Fruit fly (Drosophila melanogaster) whole organism, embryonic: ENCODE results near the gene Mks1.

Source experiments
- ATbp ChIP-seq: fragments of 200-800 bp; sonication (Bioruptor generic); optimal IDR thresholded peaks from 2 replicates; lab custom pipeline; 2017; ENCODE audit warnings: missing biosample characterization, mild to moderate bottlenecking, missing genetic modification characterization, missing genetic modification reagents
- Aef1 ChIP-seq: fragments of 200-800 bp; sonication (Bioruptor generic); IDR thresholded peaks from 3 replicates; pipeline ENCODE4 v1.3.6; 2022; ENCODE audit warnings: missing biosample characterization, missing genetic modification characterization
- B-H2 ChIP-seq: fragments of 200-800 bp; sonication (Bioruptor generic); optimal IDR thresholded peaks from 2 replicates; lab custom pipeline; 2018; ENCODE audit warnings: missing biosample characterization, mild to moderate bottlenecking, missing genetic modification characterization
- CG10209 ChIP-seq: fragments of 200-800 bp; sonication (Bioruptor generic); optimal IDR thresholded peaks from 3 replicates; lab custom pipeline; 2017; ENCODE audit warnings: missing biosample characterization, mild to moderate bottlenecking, missing genetic modification characterization, missing genetic modification reagents
- CG12219 ChIP-seq: fragments of 200-800 bp; sonication (Bioruptor generic); optimal IDR thresholded peaks from 3 replicates; lab custom pipeline; 2018; ENCODE audit warnings: missing biosample characterization, mild to moderate bottlenecking, missing genetic modification characterization
- CG12942 ChIP-seq: fragments of 200-800 bp; sonication (Bioruptor generic); optimal IDR thresholded peaks from 3 replicates; lab custom pipeline; 2016; ENCODE audit warnings: missing biosample characterization, missing genetic modification characterization
- CG13296 ChIP-seq: fragments of 200-800 bp; sonication (Bioruptor generic); optimal IDR thresholded peaks from 3 replicates; lab custom pipeline; 2018; ENCODE audit warnings: missing biosample characterization, mild to moderate bottlenecking, missing genetic modification characterization
- CG16779 ChIP-seq: fragments of 200-800 bp; sonication (Bioruptor generic); IDR thresholded peaks from 2 replicates; pipeline ENCODE4 v1.3.6; 2022; ENCODE audit warnings: missing biosample characterization, missing genetic modification characterization
- CG16815 ChIP-seq: fragments of 200-800 bp; sonication (Bioruptor generic); optimal IDR thresholded peaks from 3 replicates; lab custom pipeline; 2017; ENCODE audit warnings: missing biosample characterization, mild to moderate bottlenecking, missing genetic modification characterization
- CG2202 ChIP-seq: fragments of 200-800 bp; sonication (Bioruptor generic); optimal IDR thresholded peaks from 2 replicates; lab custom pipeline; 2018; ENCODE audit warnings: missing biosample characterization, mild to moderate bottlenecking, missing genetic modification characterization
- CG2875 ChIP-seq: fragments of 200-800 bp; sonication (Bioruptor generic); optimal IDR thresholded peaks from 2 replicates; lab custom pipeline; 2017; ENCODE audit warnings: missing biosample characterization, mild to moderate bottlenecking, missing genetic modification characterization, missing genetic modification reagents
- CG30020 ChIP-seq: fragments of 200-800 bp; optimal IDR thresholded peaks from 2 replicates; lab custom pipeline; 2019; ENCODE audit warnings: missing biosample characterization, mild to moderate bottlenecking, missing genetic modification characterization, moderate library complexity
- CG31224 ChIP-seq: fragments of 200-800 bp; sonication (Bioruptor generic); IDR thresholded peaks from 2 replicates; pipeline ENCODE4 v1.3.6; 2022; ENCODE audit warnings: missing biosample characterization, missing genetic modification characterization
- CG31365 ChIP-seq: fragments of 200-800 bp; sonication (Bioruptor generic); optimal IDR thresholded peaks from 2 replicates; lab custom pipeline; 2018; ENCODE audit warnings: missing biosample characterization, mild to moderate bottlenecking, missing genetic modification characterization
- CG4617 ChIP-seq: fragments of 200-800 bp; sonication (Bioruptor generic); optimal IDR thresholded peaks from 3 replicates; lab custom pipeline; 2016; ENCODE audit warnings: missing biosample characterization, missing genetic modification characterization, borderline replicate concordance
- CG7556 ChIP-seq: fragments of 200-800 bp; sonication (Bioruptor generic); optimal IDR thresholded peaks from 2 replicates; lab custom pipeline; 2017; ENCODE audit warnings: missing biosample characterization, mild to moderate bottlenecking, missing genetic modification characterization
- CG9609 ChIP-seq: fragments of 200-800 bp; sonication (Bioruptor generic); optimal IDR thresholded peaks from 3 replicates; lab custom pipeline; 2016; ENCODE audit warnings: missing biosample characterization, missing genetic modification characterization
- CG9727 ChIP-seq: fragments of 200-800 bp; sonication (Bioruptor generic); optimal IDR thresholded peaks from 3 replicates; lab custom pipeline; 2017; ENCODE audit warnings: missing biosample characterization, mild to moderate bottlenecking, missing genetic modification characterization
- D19B ChIP-seq: fragments of 200-800 bp; sonication (Bioruptor generic); optimal IDR thresholded peaks from 2 replicates; lab custom pipeline; 2017; ENCODE audit warnings: missing biosample characterization, mild to moderate bottlenecking, missing genetic modification characterization
- Dll ChIP-seq: fragments of 200-800 bp; sonication (Bioruptor generic); IDR thresholded peaks from 4 replicates; pipeline ENCODE4 v1.3.6; 2022; ENCODE audit warnings: missing biosample characterization, missing genetic modification characterization; ENCODE audit not compliant: partially characterized antibody
- Elba2 ChIP-seq: fragments of 200-800 bp; sonication (Bioruptor generic); optimal IDR thresholded peaks from 3 replicates; lab custom pipeline; 2016; ENCODE audit warnings: missing biosample characterization, missing genetic modification characterization
- Ets97D ChIP-seq: fragments of 200-800 bp; sonication (Bioruptor generic); optimal IDR thresholded peaks from 3 replicates; lab custom pipeline; 2016; ENCODE audit warnings: missing biosample characterization, missing genetic modification characterization
- HLH4C ChIP-seq: fragments of 200-800 bp; sonication (Bioruptor generic); IDR thresholded peaks from 3 replicates; pipeline ENCODE4 v1.3.6; 2022; ENCODE audit warnings: missing biosample characterization, missing genetic modification characterization; ENCODE audit not compliant: partially characterized antibody
- Hey ChIP-seq: fragments of 200-800 bp; sonication (Bioruptor generic); optimal IDR thresholded peaks from 3 replicates; lab custom pipeline; 2018; ENCODE audit warnings: missing biosample characterization, mild to moderate bottlenecking, missing genetic modification characterization
- HmgZ ChIP-seq: fragments of 200-800 bp; sonication (Bioruptor generic); optimal IDR thresholded peaks from 2 replicates; lab custom pipeline; 2018; ENCODE audit warnings: missing biosample characterization, mild to moderate bottlenecking, missing genetic modification characterization
- Max ChIP-seq: fragments of 200-800 bp; sonication (Bioruptor generic); optimal IDR thresholded peaks from 2 replicates; lab custom pipeline; 2016; ENCODE audit warnings: missing biosample characterization, mild to moderate bottlenecking, missing genetic modification characterization
- NC2α ChIP-seq: fragments of 200-800 bp; sonication (Bioruptor generic); optimal IDR thresholded peaks from 2 replicates; lab custom pipeline; 2016; ENCODE audit warnings: missing biosample characterization, missing genetic modification characterization
- NFAT ChIP-seq: fragments of 200-800 bp; sonication (Bioruptor generic); IDR thresholded peaks from 2 replicates; pipeline ENCODE4 v1.3.6; 2022; ENCODE audit warnings: missing biosample characterization, missing genetic modification characterization
- Oli ChIP-seq: fragments of 200-800 bp; sonication (Bioruptor generic); optimal IDR thresholded peaks from 2 replicates; lab custom pipeline; 2018; ENCODE audit warnings: missing biosample characterization, mild to moderate bottlenecking, missing genetic modification characterization, moderate library complexity
- Optix ChIP-seq: fragments of 200-800 bp; sonication (Bioruptor generic); IDR thresholded peaks from 3 replicates; pipeline ENCODE4 v1.3.6; 2022; ENCODE audit warnings: missing biosample characterization, missing genetic modification characterization
- TFAM ChIP-seq: fragments of 200-800 bp; sonication (Bioruptor generic); optimal IDR thresholded peaks from 2 replicates; lab custom pipeline; 2017; ENCODE audit warnings: missing biosample characterization, missing genetic modification characterization, inconsistent platforms
- Xbp1 ChIP-seq: fragments of 200-800 bp; sonication (Bioruptor generic); optimal IDR thresholded peaks from 3 replicates; lab custom pipeline; 2016; ENCODE audit warnings: missing biosample characterization, mild to moderate bottlenecking, missing genetic modification characterization
- ab ChIP-seq: fragments of 200-800 bp; sonication (Bioruptor generic); optimal IDR thresholded peaks from 2 replicates; lab custom pipeline; 2016; ENCODE audit warnings: missing biosample characterization, missing genetic modification characterization
- ase ChIP-seq: fragments of 200-800 bp; sonication (Bioruptor generic); IDR thresholded peaks from 3 replicates; pipeline ENCODE4 v1.3.6; 2022; ENCODE audit warnings: missing biosample characterization, missing genetic modification characterization
- bowl ChIP-seq: fragments of 200-800 bp; sonication (Bioruptor generic); IDR thresholded peaks from 2 replicates; pipeline ENCODE4 v1.3.6; 2022; ENCODE audit warnings: missing biosample characterization, missing genetic modification characterization
- cato ChIP-seq: fragments of 200-800 bp; sonication (Bioruptor generic); optimal IDR thresholded peaks from 2 replicates; lab custom pipeline; 2016; ENCODE audit warnings: missing biosample characterization, missing genetic modification characterization, borderline replicate concordance
- corto ChIP-seq: fragments of 200-800 bp; sonication (Bioruptor generic); optimal IDR thresholded peaks from 2 replicates; lab custom pipeline; 2016; ENCODE audit warnings: missing biosample characterization, mild to moderate bottlenecking, missing genetic modification characterization, moderate library complexity
- dysf ChIP-seq: fragments of 200-800 bp; sonication (Bioruptor generic); IDR thresholded peaks from 3 replicates; pipeline ENCODE4 v1.3.6; 2022; ENCODE audit warnings: missing biosample characterization, missing genetic modification characterization
- gsb ChIP-seq: fragments of 200-800 bp; sonication (Bioruptor generic); IDR thresholded peaks from 2 replicates; pipeline ENCODE4 v1.3.6; 2022; ENCODE audit warnings: missing biosample characterization, missing genetic modification characterization
- h ChIP-seq: fragments of >200 bp; optimal IDR thresholded peaks from 2 replicates; lab custom pipeline; 2017
- lab ChIP-seq: fragments of 200-800 bp; sonication (Bioruptor generic); optimal IDR thresholded peaks from 3 replicates; lab custom pipeline; 2017; ENCODE audit warnings: missing biosample characterization, missing genetic modification characterization, mild to moderate bottlenecking, moderate library complexity, missing genetic modification reagents
- maf-S ChIP-seq: fragments of 200-800 bp; sonication (Bioruptor generic); optimal IDR thresholded peaks from 2 replicates; lab custom pipeline; 2016; ENCODE audit warnings: missing biosample characterization, missing genetic modification characterization
- pzg ChIP-seq: fragments of 200-800 bp; sonication (Bioruptor generic); optimal IDR thresholded peaks from 3 replicates; lab custom pipeline; 2018; ENCODE audit warnings: missing biosample characterization, mild to moderate bottlenecking, missing genetic modification characterization, moderate library complexity
- rib ChIP-seq: fragments of 200-800 bp; sonication (Bioruptor generic); IDR thresholded peaks from 2 replicates; pipeline ENCODE4 v1.3.6; 2022; ENCODE audit warnings: missing biosample characterization, missing genetic modification characterization
- schlank ChIP-seq: fragments of 200-800 bp; sonication (Bioruptor generic); optimal IDR thresholded peaks from 2 replicates; lab custom pipeline; 2018; ENCODE audit warnings: missing biosample characterization, mild to moderate bottlenecking, missing genetic modification characterization
- sim ChIP-seq: fragments of 200-800 bp; sonication (Bioruptor generic); IDR thresholded peaks from 2 replicates; pipeline ENCODE4 v1.3.6; 2022; ENCODE audit warnings: missing biosample characterization, missing genetic modification characterization
- ssp ChIP-seq: fragments of 200-800 bp; sonication (Bioruptor generic); IDR thresholded peaks from 2 replicates; pipeline ENCODE4 v1.3.6; 2022; ENCODE audit warnings: missing biosample characterization, missing genetic modification characterization
- tll ChIP-seq, 2 experiments: fragments of 200-800 bp in 1 of 2; fragments of >200 bp in 1 of 2; sonication (Bioruptor generic) in 1 of 2; optimal IDR thresholded peaks; 2 replicates each; lab custom pipeline; 2017 to 2019; ENCODE audit warnings: missing biosample characterization in 2 of 2, missing genetic modification characterization in 2 of 2, mild to moderate bottlenecking in 1 of 2, moderate library complexity in 1 of 2
- wdn ChIP-seq: fragments of 200-800 bp; sonication (Bioruptor generic); IDR thresholded peaks from 2 replicates; pipeline ENCODE4 v1.3.6; 2022; ENCODE audit warnings: missing biosample characterization, missing genetic modification characterization

Gene Mks1

dm6 chrX:12510750-12511649 is 14.6 kb upstream of the Mks1 start (continued):
- TF ChIP-seq CG9609 (peak; percentile 55), NFAT (GFP tag; lab: Robert Waterston, UW) (no peak), CG2875 (peak; percentile 71), ssp (peak; percentile 54; the same call in 1 of the 2 replicates), wdn (peak; percentile 65; the same call in 1 of the 2 replicates), CG31224 (GFP tag; lab: Robert Waterston, UW) (peak; percentile 71), ab (GFP tag; lab: Kevin White, UChicago) (no peak), Dll (GFP tag; lab: Robert Waterston, UW) (no peak), CG13296 (GFP tag; lab: Kevin White, UChicago) (peak; percentile 40), bowl (GFP tag; lab: Robert Waterston, UW) (no peak), rib (GFP tag; lab: Robert Waterston, UW) (no peak), CG9727 (GFP tag; lab: Kevin White, UChicago) (peak; percentile 85), pzg (GFP tag; lab: Kevin White, UChicago) (no peak), cato (peak; percentile 63), corto (GFP tag; lab: Kevin White, UChicago) (peak; percentile 68), Oli (peak; percentile 79), TFAM (GFP tag; lab: Kevin White, UChicago) (peak; percentile 18), Optix (GFP tag; lab: Robert Waterston, UW) (peak; percentile 68; the same call in 1 of the 3 replicates), schlank (tag; lab: Kevin White, UChicago) (no peak), CG30020 (tag; lab: Kevin White, UChicago) (no peak), CG10209 (GFP tag; lab: Kevin White, UChicago) (peak; percentile 75), CG12219 (GFP tag; lab: Kevin White, UChicago) (peak; percentile 65), Hey (tag; lab: Kevin White, UChicago) (no peak), HmgZ (tag; lab: Kevin White, UChicago) (peak; percentile 47), Elba2 (GFP tag; lab: Kevin White, UChicago) (no peak), Max (GFP tag; lab: Kevin White, UChicago) (peak; percentile 42), B-H2 (GFP tag; lab: Kevin White, UChicago) (no peak), ase (GFP tag; lab: Robert Waterston, UW) (peak; percentile 58; the same call in 1 of the 3 replicates), h (lab: Kevin White, UChicago) (no peak), NC2α (GFP tag; lab: Kevin White, UChicago) (peak; percentile 23), Ets97D (peak; percentile 15), ATbp (GFP tag; lab: Kevin White, UChicago) (peak; percentile 74), D19B (GFP tag; lab: Kevin White, UChicago) (peak; percentile 62), lab (GFP tag; lab: Kevin White, UChicago) (peak; percentile 78), CG4617 (GFP tag; lab: Kevin White, UChicago) (peak; percentile 53), CG31365 (tag; lab: Kevin White, UChicago) (peak; percentile 12), maf-S (GFP tag; lab: Kevin White, UChicago) (peak; percentile 48), gsb (GFP tag; lab: Robert Waterston, UW) (no peak), CG16815 (GFP tag; lab: Kevin White, UChicago) (peak; percentile 74), sim (GFP tag; lab: Robert Waterston, UW) (peak; percentile 58; the same call in 1 of the 2 replicates), CG7556 (GFP tag; lab: Kevin White, UChicago) (peak; percentile 70), Xbp1 (peak; percentile 69), tll (GFP tag; optimal IDR thresholded peaks at IDR 0.05; lab: Kevin White, UChicago) (no peak), Aef1 (GFP tag; lab: Robert Waterston, UW) (peak; percentile 48), CG2202 (peak; percentile 74), CG12942 (GFP tag; lab: Kevin White, UChicago) (peak; percentile 68), CG16779 (GFP tag; lab: Robert Waterston, UW) (no peak), dysf (GFP tag; lab: Robert Waterston, UW) (peak; percentile 79), HLH4C (GFP tag; lab: Robert Waterston, UW) (no peak)
